Fruit fly (Drosophila melanogaster) whole organism, pupa: ENCODE data around the gene CG11279.

ENCODE experiments used
- CG10348 ChIP-seq: fragments of 200-800 bp; sonication (Bioruptor generic); IDR thresholded peaks from 2 replicates; pipeline ENCODE4 v1.3.6; 2022; ENCODE audit warnings: missing biosample characterization, missing genetic modification characterization
- CG12605 ChIP-seq: fragments of 200-800 bp; sonication (Bioruptor generic); IDR thresholded peaks from 2 replicates; pipeline ENCODE4 v1.3.6; 2022; ENCODE audit warnings: missing biosample characterization, missing genetic modification characterization
- CG13204 ChIP-seq: fragments of 200-800 bp; sonication (Bioruptor generic); optimal IDR thresholded peaks from 2 replicates; lab custom pipeline; 2018; ENCODE audit warnings: missing biosample characterization, mild to moderate bottlenecking, missing genetic modification characterization, moderate library complexity
- CG14655 ChIP-seq: fragments of 200-800 bp; sonication (Bioruptor generic); optimal IDR thresholded peaks from 3 replicates; lab custom pipeline; 2017; ENCODE audit warnings: mild to moderate bottlenecking, missing biosample characterization, missing genetic modification reagents, missing genetic modification characterization
- CG15710 ChIP-seq: fragments of 200-800 bp; sonication (Bioruptor generic); optimal IDR thresholded peaks from 2 replicates; lab custom pipeline; 2018; ENCODE audit warnings: missing biosample characterization, mild to moderate bottlenecking, missing genetic modification characterization, moderate library complexity
- CG17806 ChIP-seq: fragments of 200-800 bp; sonication (Bioruptor generic); optimal IDR thresholded peaks from 2 replicates; lab custom pipeline; 2018; ENCODE audit warnings: missing biosample characterization, mild to moderate bottlenecking, missing genetic modification characterization, moderate library complexity
- CG32121 ChIP-seq: fragments of 200-800 bp; sonication (Bioruptor generic); IDR thresholded peaks from 2 replicates; pipeline ENCODE4 v1.3.6; 2022; ENCODE audit warnings: missing biosample characterization, missing genetic modification characterization
- CG34367 ChIP-seq: fragments of 200-800 bp; sonication (Bioruptor generic); optimal IDR thresholded peaks from 2 replicates; lab custom pipeline; 2018; ENCODE audit warnings: missing biosample characterization, mild to moderate bottlenecking, missing genetic modification characterization
- CG4496 ChIP-seq: fragments of 200-800 bp; sonication (Bioruptor generic); IDR thresholded peaks from 3 replicates; pipeline ENCODE4 v1.3.6; 2022; ENCODE audit warnings: missing biosample characterization, missing genetic modification characterization
- CG8159 ChIP-seq: fragments of 200-800 bp; sonication (Bioruptor generic); optimal IDR thresholded peaks from 3 replicates; lab custom pipeline; 2018; ENCODE audit warnings: missing biosample characterization, mild to moderate bottlenecking, missing genetic modification characterization, moderate library complexity
- CG8301 ChIP-seq: fragments of 200-800 bp; sonication (Bioruptor generic); optimal IDR thresholded peaks from 2 replicates; lab custom pipeline; 2018; ENCODE audit warnings: missing biosample characterization, mild to moderate bottlenecking, missing genetic modification characterization
- CG9948 ChIP-seq: fragments of 200-800 bp; sonication (Bioruptor generic); optimal IDR thresholded peaks from 2 replicates; lab custom pipeline; 2018; ENCODE audit warnings: missing biosample characterization, mild to moderate bottlenecking, missing genetic modification characterization, moderate library complexity
- D1 ChIP-seq: fragments of 200-800 bp; sonication (Bioruptor generic); optimal IDR thresholded peaks from 2 replicates; lab custom pipeline; 2018; ENCODE audit warnings: missing biosample characterization, mild to moderate bottlenecking, missing genetic modification characterization, moderate library complexity
- EcR ChIP-seq: fragments of 200-800 bp; sonication (Bioruptor generic); optimal IDR thresholded peaks from 3 replicates; lab custom pipeline; 2019; ENCODE audit warnings: missing biosample characterization, missing genetic modification characterization, mild to moderate bottlenecking, moderate library complexity, missing genetic modification reagents
- Ets98B ChIP-seq: fragments of 200-800 bp; sonication (Bioruptor generic); IDR thresholded peaks from 2 replicates; pipeline ENCODE4 v1.3.6; 2022; ENCODE audit warnings: missing biosample characterization, missing genetic modification characterization
- Pif1A ChIP-seq: fragments of 200-800 bp; sonication (Bioruptor generic); optimal IDR thresholded peaks from 3 replicates; lab custom pipeline; 2016; ENCODE audit warnings: missing biosample characterization, missing genetic modification characterization
- Pif1B ChIP-seq: fragments of 200-800 bp; sonication (Bioruptor generic); optimal IDR thresholded peaks from 3 replicates; lab custom pipeline; 2016; ENCODE audit warnings: missing biosample characterization, missing genetic modification characterization
- Snoo ChIP-seq: fragments of 200-800 bp; sonication (Bioruptor generic); optimal IDR thresholded peaks from 3 replicates; lab custom pipeline; 2017; ENCODE audit warnings: missing biosample characterization, mild to moderate bottlenecking, missing genetic modification characterization, inconsistent platforms
- fd96Ca ChIP-seq: fragments of 200-800 bp; sonication (Bioruptor generic); IDR thresholded peaks from 3 replicates; pipeline ENCODE4 v1.3.6; 2022; ENCODE audit warnings: missing biosample characterization, missing genetic modification characterization
- gl ChIP-seq: fragments of 200-800 bp; sonication (Bioruptor generic); optimal IDR thresholded peaks from 2 replicates; lab custom pipeline; 2018; ENCODE audit warnings: missing biosample characterization, mild to moderate bottlenecking, missing genetic modification characterization
- rn ChIP-seq: fragments of 200-800 bp; sonication (Bioruptor generic); IDR thresholded peaks from 2 replicates; pipeline ENCODE4 v1.3.6; 2022; ENCODE audit warnings: missing biosample characterization, missing genetic modification characterization

Gene CG11279

DNA sequence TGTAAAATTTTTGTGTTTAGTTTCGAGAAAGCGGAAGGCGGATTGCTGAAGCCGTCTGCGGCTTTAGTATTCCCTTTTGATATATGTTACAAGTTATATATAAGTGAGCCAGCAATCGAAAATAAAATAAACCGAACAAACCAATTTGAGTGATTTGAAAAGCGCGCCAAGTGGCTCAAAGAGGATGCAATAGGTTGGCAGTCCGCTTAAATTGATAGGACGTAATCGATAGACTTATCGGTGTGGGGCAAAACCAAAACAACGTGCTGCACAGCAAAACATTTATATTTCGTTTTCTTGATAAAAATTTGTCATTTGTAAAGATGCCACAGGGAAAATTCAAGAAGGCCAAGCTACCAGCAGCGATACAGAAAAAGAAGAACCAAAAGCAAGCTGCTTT is at the start of gene CG11279:
TSS of gene CG11279 (plus strand) at position 220 of the 400 bp plus-strand sequence.
- TF ChIP-seq CG12605, result no peak
- TF ChIP-seq EcR (GFP tag; lab: Kevin White, UChicago), result no peak
- TF ChIP-seq CG34367 (tag; lab: Kevin White, UChicago), result no peak
- TF ChIP-seq gl (tag; lab: Kevin White, UChicago), result no peak
- TF ChIP-seq CG15710 (tag; lab: Kevin White, UChicago), result no peak
- TF ChIP-seq Snoo (tag; lab: Kevin White, UChicago), result no peak
- no peak for TF ChIP-seq CG17806 (tag; lab: Kevin White, UChicago)
- TF ChIP-seq Pif1A (GFP tag; lab: Kevin White, UChicago), result no peak
- no peak for TF ChIP-seq CG4496
- TF ChIP-seq CG8301 (tag; lab: Kevin White, UChicago), result no peak
- no peak for TF ChIP-seq Ets98B (GFP tag; lab: Robert Waterston, UW)
- no peak for TF ChIP-seq D1 (tag; lab: Kevin White, UChicago)
- no peak for TF ChIP-seq CG10348 (GFP tag; lab: Robert Waterston, UW)
- no peak for TF ChIP-seq CG13204 (GFP tag; lab: Kevin White, UChicago)

DNA sequence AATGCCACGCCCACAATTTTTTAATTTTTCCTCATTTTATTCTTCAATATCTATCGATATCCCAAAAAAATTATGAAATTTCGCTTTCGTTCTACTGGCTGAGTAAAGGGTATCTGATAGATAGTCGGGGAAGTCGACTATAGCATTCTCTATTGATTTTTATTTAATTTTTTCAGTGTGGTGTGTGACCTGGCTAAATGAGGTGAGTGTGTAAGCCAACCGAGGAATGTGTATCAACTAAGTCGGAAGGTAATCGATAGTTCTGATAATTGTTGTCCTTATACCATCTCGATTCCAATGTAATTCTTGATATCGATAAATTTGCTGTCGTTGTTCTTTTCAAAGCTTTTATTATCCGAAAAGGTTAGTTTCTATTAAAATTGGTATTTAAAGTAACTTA is 40.3 kb upstream of the CG11279 start, which contains the start of gene CG11263:
TSS of gene CG11263 (plus strand) at position 328 of the 400 bp plus-strand sequence.
- TF ChIP-seq D1 (tag; lab: Kevin White, UChicago) (peak; percentile 51), rn (GFP tag; lab: Robert Waterston, UW) (no peak), Ets98B (GFP tag; lab: Robert Waterston, UW) (peak; percentile 57), CG8159 (tag; lab: Kevin White, UChicago) (no peak), CG4496 (peak; percentile 41; the same call in 2 of the 3 replicates)
- TF ChIP-seq, all 21 proteins: peak for 3

DNA sequence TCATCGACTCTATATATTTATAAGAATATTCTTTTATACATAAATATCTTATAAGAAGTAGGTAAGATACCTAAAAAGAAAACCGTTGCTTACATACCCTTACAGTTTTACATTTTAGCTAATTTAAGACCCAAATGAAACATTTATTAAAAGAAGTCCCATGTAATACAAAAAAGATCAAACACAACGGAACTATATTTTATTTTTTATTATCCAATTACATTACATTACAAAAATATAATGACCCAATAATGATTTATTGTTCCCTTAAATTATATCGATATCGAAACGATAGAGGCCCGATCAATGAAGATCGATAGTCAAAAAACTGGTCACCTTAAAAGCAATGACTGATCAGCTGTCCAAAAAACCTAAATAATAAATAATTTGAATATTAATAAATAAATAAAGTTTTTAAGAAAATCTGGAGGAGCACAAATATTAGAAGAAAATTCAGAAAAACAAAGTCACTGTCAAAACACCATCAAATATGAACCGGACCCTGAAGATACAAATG is 38.8 kb upstream of the CG11279 start:
- TF ChIP-seq Pif1B (GFP tag; lab: Kevin White, UChicago), result no peak
- TF ChIP-seq D1 (tag; lab: Kevin White, UChicago), result peak; percentile 32
- TF ChIP-seq gl (tag; lab: Kevin White, UChicago), result no peak

DNA sequence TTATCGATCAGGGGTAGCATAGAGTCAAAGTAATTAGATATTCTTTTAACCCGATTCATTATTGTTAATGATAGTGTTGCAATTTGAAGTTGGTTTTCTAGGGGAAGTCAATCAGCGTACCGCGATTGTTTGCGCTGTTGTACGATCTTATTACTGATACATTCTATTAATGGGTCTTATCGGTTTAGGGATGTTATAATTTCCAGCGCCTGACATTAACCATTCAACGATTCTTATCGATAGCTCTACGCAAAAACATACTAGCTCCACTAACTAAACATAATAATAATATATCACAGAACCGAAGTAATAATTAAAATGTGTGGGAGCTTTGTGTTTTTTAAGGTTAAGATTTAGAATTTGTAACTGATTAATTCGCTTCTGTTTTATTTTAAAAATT is 35.3 kb upstream of the CG11279 start, which contains the start of gene Cul6:
TSS of gene Cul6 (minus strand) at position 175 of the 400 bp plus-strand sequence.
- TF ChIP-seq CG4496 (no peak), CG8301 (tag; lab: Kevin White, UChicago) (no peak), CG34367 (tag; lab: Kevin White, UChicago) (no peak), Snoo (tag; lab: Kevin White, UChicago) (no peak), EcR (GFP tag; lab: Kevin White, UChicago) (no peak), CG15710 (tag; lab: Kevin White, UChicago) (no peak), gl (tag; lab: Kevin White, UChicago) (no peak)

DNA sequence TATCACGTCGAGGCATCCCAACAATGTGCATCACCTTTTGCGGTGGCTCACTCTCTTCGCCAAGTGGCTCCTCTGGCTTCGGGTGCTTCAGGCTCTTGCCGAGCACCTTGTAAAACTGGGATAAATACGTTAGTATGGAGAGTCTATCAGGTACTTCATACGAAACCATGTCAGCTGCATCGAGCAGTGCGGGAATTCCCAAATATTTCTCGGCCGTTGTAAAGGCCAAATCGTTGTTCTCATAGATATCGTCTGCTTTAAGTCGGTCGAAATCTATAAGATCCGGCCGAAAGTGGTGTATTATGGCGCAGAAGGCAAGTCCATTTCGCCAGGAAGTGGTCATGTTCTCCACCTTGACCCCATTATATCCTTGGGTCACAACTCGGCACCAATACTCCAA is 32.1 kb upstream of the CG11279 start:
- no peak for TF ChIP-seq CG8159 (tag; lab: Kevin White, UChicago)
- TF ChIP-seq CG14655 (GFP tag; lab: Kevin White, UChicago), result no peak
- TF ChIP-seq CG34367 (tag; lab: Kevin White, UChicago), result no peak
- no peak for TF ChIP-seq gl (tag; lab: Kevin White, UChicago)
- TF ChIP-seq rn (GFP tag; lab: Robert Waterston, UW), result no peak
- no peak for TF ChIP-seq CG9948
- TF ChIP-seq CG15710 (tag; lab: Kevin White, UChicago), result no peak
- no peak for TF ChIP-seq CG17806 (tag; lab: Kevin White, UChicago)
- TF ChIP-seq EcR (GFP tag; lab: Kevin White, UChicago), result no peak

DNA sequence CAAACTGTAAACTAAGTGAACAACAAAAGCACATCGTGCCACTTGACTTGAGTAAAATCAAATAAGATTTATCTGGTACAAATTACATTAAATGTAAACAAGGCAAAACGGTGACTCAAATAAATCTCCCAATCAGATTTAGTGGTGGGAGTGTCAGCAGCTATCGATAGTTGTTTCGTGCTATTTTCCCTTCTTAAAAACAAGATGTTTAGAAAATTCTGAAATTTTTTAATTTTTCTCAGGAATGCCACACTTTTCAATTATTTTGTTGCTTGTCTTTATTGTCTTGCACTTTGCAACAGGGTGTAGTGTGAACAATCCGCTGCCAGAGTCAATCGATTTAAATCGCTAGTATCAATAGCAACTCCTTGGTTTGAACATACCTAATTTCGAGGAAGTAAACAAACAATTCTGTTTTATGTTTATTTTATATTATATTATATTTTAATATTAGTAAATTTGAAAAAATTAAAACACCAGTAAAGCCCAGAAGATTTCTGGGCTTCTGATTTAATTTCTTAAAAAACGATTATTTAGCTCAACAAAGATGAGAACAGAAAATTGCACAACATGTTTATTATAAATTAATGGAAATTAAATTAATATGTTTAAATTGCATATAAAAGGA is 31.5 kb upstream of the CG11279 start, which contains the start of gene MICAL-like:
TSS of gene MICAL-like (minus strand) at position 138 of the 628 bp plus-strand sequence.
- TF ChIP-seq CG8301 (tag; lab: Kevin White, UChicago), result no peak
- peak; percentile 25; the same call in 2 of the 3 replicates for TF ChIP-seq CG4496
- peak; percentile 89 for TF ChIP-seq EcR (GFP tag; lab: Kevin White, UChicago)
- no peak for TF ChIP-seq CG10348 (GFP tag; lab: Robert Waterston, UW)
- TF ChIP-seq, all 21 proteins: peak for 2

DNA sequence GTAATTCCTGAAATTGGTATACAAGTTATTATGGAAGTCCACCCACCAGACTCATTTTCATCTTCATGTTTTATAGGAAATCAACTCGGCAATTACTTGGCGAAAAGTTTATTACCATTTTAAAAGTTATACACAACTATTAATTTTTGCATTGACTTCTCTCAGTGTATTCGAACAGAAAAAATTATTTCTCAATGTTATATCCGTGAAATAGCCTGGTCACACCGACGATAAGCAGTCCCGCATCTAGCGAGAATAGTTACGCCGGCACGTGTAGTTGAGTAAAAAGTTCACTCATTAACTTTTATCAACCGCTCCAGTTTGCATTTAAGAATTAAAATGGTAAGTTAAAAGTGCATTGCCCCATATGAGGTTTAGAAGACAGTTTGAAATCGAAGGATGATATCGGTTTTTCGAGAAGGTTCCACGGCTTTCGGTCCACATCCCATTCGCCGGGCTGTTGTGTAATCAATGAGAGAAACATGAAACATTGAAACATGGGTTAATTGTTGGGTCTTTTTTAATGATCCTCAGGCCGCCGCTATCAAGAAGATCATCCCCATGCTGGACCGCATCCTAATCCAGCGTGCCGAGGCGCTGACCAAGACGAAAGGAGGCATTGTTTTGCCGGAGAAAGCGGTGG is 30.8 kb upstream of the CG11279 start, which contains the start of gene CG11267:
TSS of gene CG11267 (plus strand) at position 228 of the 643 bp plus-strand sequence.
- TF ChIP-seq CG32121 (GFP tag; lab: Robert Waterston, UW), result peak; percentile 84
- peak; percentile 88 for TF ChIP-seq CG17806 (tag; lab: Kevin White, UChicago)
- TF ChIP-seq fd96Ca (GFP tag; lab: Robert Waterston, UW), result peak; percentile 55; the same call in 2 of the 3 replicates
- TF ChIP-seq CG12605, result peak; percentile 84
- TF ChIP-seq D1 (tag; lab: Kevin White, UChicago), result peak; percentile 56
- TF ChIP-seq CG14655 (GFP tag; lab: Kevin White, UChicago), result peak; percentile 90
- peak; percentile 88 for TF ChIP-seq CG8301 (tag; lab: Kevin White, UChicago)
- peak; percentile 79 for TF ChIP-seq CG15710 (tag; lab: Kevin White, UChicago)
- TF ChIP-seq Pif1A (GFP tag; lab: Kevin White, UChicago), result peak; percentile 84
- TF ChIP-seq Ets98B (GFP tag; lab: Robert Waterston, UW), result peak; percentile 94
- TF ChIP-seq CG9948, result peak; percentile 83
- peak; percentile 76 for TF ChIP-seq CG10348 (GFP tag; lab: Robert Waterston, UW)
- peak; percentile 96 for TF ChIP-seq CG4496
- peak; percentile 86 for TF ChIP-seq rn (GFP tag; lab: Robert Waterston, UW)
- TF ChIP-seq EcR (GFP tag; lab: Kevin White, UChicago), result peak; percentile 82
- no peak for TF ChIP-seq CG13204 (GFP tag; lab: Kevin White, UChicago)
- TF ChIP-seq Snoo (tag; lab: Kevin White, UChicago), result peak; percentile 77
- peak; percentile 69 for TF ChIP-seq gl (tag; lab: Kevin White, UChicago)
- TF ChIP-seq CG8159 (tag; lab: Kevin White, UChicago), result peak; percentile 89
- TF ChIP-seq CG34367 (tag; lab: Kevin White, UChicago), result peak; percentile 79
- TF ChIP-seq Pif1B (GFP tag; lab: Kevin White, UChicago), result peak; percentile 73
